Worm (Caenorhabditis elegans) whole organism, L4 larva: ENCODE data around the gene T08A11.1.

ENCODE experiments used
- F44E2.7 ChIP-seq: fragments of 200-800 bp; sonication (Bioruptor generic); IDR thresholded peaks from 2 replicates; pipeline ENCODE4 v2.1.2; 2022; ENCODE audit warnings: missing genetic modification characterization, missing compliant biosample characterization
- F49E8.2 ChIP-seq: sonication (generic microtip); optimal IDR thresholded peaks from 2 replicates; lab custom pipeline; 2016; ENCODE audit warnings: missing compliant biosample characterization, mild to moderate bottlenecking, missing genetic modification characterization, borderline replicate concordance
- Y48G9A.11 ChIP-seq: fragments of 200-800 bp; sonication (Bioruptor generic); IDR thresholded peaks from 2 replicates; pipeline ENCODE4 v1.3.6; 2022; ENCODE audit warnings: missing genetic modification reagents, missing genetic modification characterization, missing compliant biosample characterization
- ZK337.2 ChIP-seq: fragments of 200-800 bp; sonication (Bioruptor generic); IDR thresholded peaks from 2 replicates; pipeline ENCODE4 v1.3.6; 2022; ENCODE audit warnings: missing genetic modification reagents, missing genetic modification characterization, missing compliant biosample characterization
- aly-2 ChIP-seq: sonication (generic microtip); optimal IDR thresholded peaks from 2 replicates; lab custom pipeline; 2018; ENCODE audit warnings: missing biosample characterization, missing genetic modification characterization
- ceh-20 ChIP-seq: fragments of 200-800 bp; sonication (Bioruptor generic); IDR thresholded peaks from 2 replicates; pipeline ENCODE4 v1.3.6; 2022; ENCODE audit warnings: missing genetic modification reagents, missing genetic modification characterization, missing compliant biosample characterization
- ceh-44 ChIP-seq: fragments of 200-800 bp; sonication (Bioruptor generic); IDR thresholded peaks from 2 replicates; pipeline ENCODE4 v1.3.6; 2022; ENCODE audit warnings: missing genetic modification reagents, missing genetic modification characterization, missing compliant biosample characterization
- ceh-82 ChIP-seq: sonication (generic microtip); optimal IDR thresholded peaks from 2 replicates; lab custom pipeline; 2017; ENCODE audit warnings: missing biosample characterization, missing genetic modification characterization
- daf-12 ChIP-seq: fragments of 150-350 bp; optimal IDR thresholded peaks from 2 replicates; lab custom pipeline; 2014; ENCODE audit warnings: missing biosample characterization, missing genetic modification reagents, missing genetic modification characterization
- daf-16 ChIP-seq, 3 experiments: sonication (generic microtip); optimal IDR thresholded peaks; 2 replicates each; lab custom pipeline; 2016 to 2017; ENCODE audit warnings: missing genetic modification characterization in 3 of 3, missing genetic modification reagents in 3 of 3, mild to moderate bottlenecking in 2 of 3, missing compliant biosample characterization in 2 of 3, missing biosample characterization in 1 of 3, moderate library complexity in 1 of 3
- dmd-8 ChIP-seq: fragments of 200-800 bp; sonication (Bioruptor generic); IDR thresholded peaks from 2 replicates; pipeline ENCODE4 v1.3.6; 2022; ENCODE audit warnings: missing genetic modification characterization, missing compliant biosample characterization
- dmd-9 ChIP-seq: fragments of 200-800 bp; sonication (Bioruptor generic); IDR thresholded peaks from 2 replicates; pipeline ENCODE4 v1.3.6; 2022; ENCODE audit warnings: missing genetic modification reagents, missing genetic modification characterization, missing compliant biosample characterization
- duxl-1 ChIP-seq: sonication (generic microtip); optimal IDR thresholded peaks from 2 replicates; lab custom pipeline; 2016; ENCODE audit warnings: mild to moderate bottlenecking, missing genetic modification characterization, moderate library complexity, missing compliant biosample characterization; ENCODE audit not compliant: poor library complexity
- egl-43 ChIP-seq: fragments of 200-800 bp; sonication (Bioruptor generic); IDR thresholded peaks from 2 replicates; pipeline ENCODE4 v1.3.6; 2022; ENCODE audit warnings: missing genetic modification reagents, missing genetic modification characterization, missing compliant biosample characterization
- fkh-10 ChIP-seq: fragments of 150-350 bp; optimal IDR thresholded peaks from 2 replicates; lab custom pipeline; 2014; ENCODE audit warnings: missing biosample characterization, missing genetic modification reagents, missing genetic modification characterization
- hlh-11 ChIP-seq: fragments of 200-800 bp; sonication (Bioruptor generic); optimal IDR thresholded peaks from 2 replicates; lab custom pipeline; 2018; ENCODE audit warnings: mild to moderate bottlenecking, missing genetic modification characterization, missing compliant biosample characterization
- hmg-1.1 ChIP-seq: fragments of 200-800 bp; sonication (Bioruptor generic); IDR thresholded peaks from 2 replicates; pipeline ENCODE4 v1.3.6; 2022; ENCODE audit warnings: missing genetic modification reagents, missing genetic modification characterization, missing compliant biosample characterization
- lim-7 ChIP-seq: fragments of 200-800 bp; sonication (Bioruptor generic); IDR thresholded peaks from 2 replicates; pipeline ENCODE4 v1.3.6; 2022; ENCODE audit warnings: missing genetic modification characterization, missing compliant biosample characterization
- lin-38 ChIP-seq: fragments of 200-800 bp; sonication (Bioruptor generic); IDR thresholded peaks from 2 replicates; pipeline ENCODE4 v1.3.6; 2022; ENCODE audit warnings: missing genetic modification reagents, missing genetic modification characterization, missing compliant biosample characterization
- lir-3 ChIP-seq: sonication (generic microtip); optimal IDR thresholded peaks from 2 replicates; lab custom pipeline; 2016; ENCODE audit warnings: mild to moderate bottlenecking, missing genetic modification characterization, missing compliant biosample characterization
- mep-1 ChIP-seq: fragments of 150-350 bp; sonication (generic microtip); optimal IDR thresholded peaks from 3 replicates; lab custom pipeline; 2014; ENCODE audit warnings: missing biosample characterization, missing genetic modification characterization
- mxl-2 ChIP-seq: fragments of 200-800 bp; sonication (Bioruptor generic); conservative IDR thresholded peaks from 2 replicates; pipeline ENCODE4 v1.3.6; 2022; ENCODE audit warnings: missing genetic modification reagents, missing genetic modification characterization, missing compliant biosample characterization
- nhr-111 ChIP-seq: fragments of 200-800 bp; sonication (Bioruptor generic); optimal IDR thresholded peaks from 2 replicates; lab custom pipeline; 2018; ENCODE audit warnings: mild to moderate bottlenecking, missing genetic modification characterization, missing compliant biosample characterization
- nhr-28 ChIP-seq: fragments of 150-350 bp; optimal IDR thresholded peaks from 2 replicates; lab custom pipeline; 2014; ENCODE audit warnings: missing biosample characterization, missing genetic modification characterization
- nhr-41 ChIP-seq: fragments of 200-800 bp; sonication (Bioruptor generic); IDR thresholded peaks from 2 replicates; pipeline ENCODE4 v1.3.6; 2022; ENCODE audit warnings: missing genetic modification reagents, missing genetic modification characterization, missing compliant biosample characterization
- nhr-48 ChIP-seq: sonication (generic microtip); optimal IDR thresholded peaks from 2 replicates; lab custom pipeline; 2016; ENCODE audit warnings: mild to moderate bottlenecking, missing genetic modification characterization, missing compliant biosample characterization
- nhr-6 ChIP-seq: fragments of 150-350 bp; optimal IDR thresholded peaks from 2 replicates; lab custom pipeline; 2014; ENCODE audit warnings: missing biosample characterization, missing genetic modification characterization
- nhr-77 ChIP-seq: fragments of 150-350 bp; optimal IDR thresholded peaks from 2 replicates; lab custom pipeline; 2014; ENCODE audit warnings: missing biosample characterization, missing genetic modification characterization
- pha-4 ChIP-seq, 2 experiments: fragments of 150-350 bp in 1 of 2; fragments of 200-800 bp in 1 of 2; sonication (Bioruptor generic) in 1 of 2; IDR thresholded peaks in 1 of 2; optimal IDR thresholded peaks in 1 of 2; 2 replicates each; pipeline versions ENCODE4 v1.3.6 to Lab custom; 2014 to 2022; ENCODE audit warnings: missing genetic modification characterization in 2 of 2, missing genetic modification reagents in 2 of 2, missing biosample characterization in 1 of 2, missing compliant biosample characterization in 1 of 2
- rbr-2 ChIP-seq: sonication (generic microtip); optimal IDR thresholded peaks from 2 replicates; lab custom pipeline; 2016; ENCODE audit warnings: missing genotype, missing genetic modification characterization, missing compliant biosample characterization
- saeg-2 ChIP-seq: fragments of 200-800 bp; sonication (Bioruptor generic); IDR thresholded peaks from 2 replicates; pipeline ENCODE4 v1.3.6; 2022; ENCODE audit warnings: missing genetic modification reagents, missing genetic modification characterization, missing compliant biosample characterization
- sdz-12 ChIP-seq: fragments of 200-800 bp; sonication (Bioruptor generic); optimal IDR thresholded peaks from 2 replicates; lab custom pipeline; 2018; ENCODE audit warnings: mild to moderate bottlenecking, missing genetic modification characterization, missing compliant biosample characterization
- tra-1 ChIP-seq: fragments of 200-800 bp; sonication (Bioruptor generic); IDR thresholded peaks from 2 replicates; pipeline ENCODE4 v1.3.6; 2022; ENCODE audit warnings: missing genetic modification reagents, missing genetic modification characterization, missing compliant biosample characterization
- unc-130 ChIP-seq: sonication (generic microtip); optimal IDR thresholded peaks from 2 replicates; lab custom pipeline; 2016; ENCODE audit warnings: missing genetic modification reagents, missing genetic modification characterization, missing compliant biosample characterization
- unc-39 ChIP-seq: sonication (generic microtip); optimal IDR thresholded peaks from 2 replicates; lab custom pipeline; 2017; ENCODE audit warnings: missing biosample characterization, missing genetic modification characterization
- unc-62 ChIP-seq, 3 experiments: fragments of 150-350 bp in 1 of 3; sonication (generic microtip); optimal IDR thresholded peaks in 2 of 3; peaks in 1 of 3; 1 replicate in 1 of 3; 2 replicates in 2 of 3; lab custom pipeline; 2014 to 2017; ENCODE audit warnings: missing biosample characterization in 3 of 3, missing genetic modification characterization in 3 of 3, missing genetic modification reagents in 3 of 3, missing genotype in 1 of 3
- vab-7 ChIP-seq: fragments of 200-800 bp; sonication (Bioruptor generic); IDR thresholded peaks from 2 replicates; pipeline ENCODE4 v1.3.6; 2022; ENCODE audit warnings: missing genetic modification reagents, missing genetic modification characterization, missing compliant biosample characterization
- zip-2 ChIP-seq: fragments of 150-350 bp; optimal IDR thresholded peaks from 2 replicates; lab custom pipeline; 2014; ENCODE audit warnings: missing biosample characterization, missing genetic modification characterization

The T08A11.1 gene

ce11 chrIII:4247571-4247970 lies 15.4 kb downstream of the T08A11.1 start, which contains the start of gene Y44F5A.1:
Gene Y44F5A.1 (minus strand): TSS chrIII:4247671.
- no peak for TF ChIP-seq nhr-111 (GFP tag; lab: Kevin White, UChicago)
- no peak for TF ChIP-seq hlh-11 (tag; lab: Kevin White, UChicago)
- TF ChIP-seq nhr-41 (GFP tag; lab: Robert Waterston, UW) = no peak
- no peak for TF ChIP-seq mxl-2 (GFP tag; lab: Robert Waterston, UW)
- TF ChIP-seq, all 104 proteins: peak for 0

- TF ChIP-seq daf-12 (no peak), mxl-2 (GFP tag; lab: Robert Waterston, UW) (no peak), dmd-9 (no peak), pha-4 (GFP tag; IDR thresholded peaks at IDR 0.05; lab: Robert Waterston, UW) (no peak), pha-4 (tag; optimal IDR thresholded peaks at IDR 0.05; lab: Kevin White, UChicago) (no peak), ceh-20 (GFP tag; lab: Robert Waterston, UW) (no peak), vab-7 (no peak), ceh-44 (no peak), aly-2 (tag; lab: Kevin White, UChicago) (no peak), nhr-28 (no peak), nhr-77 (tag; lab: Kevin White, UChicago) (no peak), daf-16 (GFP tag; optimal IDR thresholded peaks at IDR 0.05; lab: Kevin White, UChicago) (no peak), daf-16 (tag; optimal IDR thresholded peaks at IDR 0.05; lab: Kevin White, UChicago) (no peak), ceh-82 (no peak), nhr-41 (GFP tag; lab: Robert Waterston, UW) (no peak), F49E8.2 (no peak), saeg-2 (GFP tag; lab: Robert Waterston, UW) (no peak)
These were observed 18.7 kb downstream of the T08A11.1 start, which contains the start of gene zhit-2 for ce11 chrIII:4244285-4244684. Gene zhit-2 (minus strand): TSS chrIII:4244385.

ce11 chrIII:4243461-4243860 lies 19.5 kb downstream of the T08A11.1 start, which contains the start of gene mrpl-21:
Gene mrpl-21 (minus strand): TSS chrIII:4243561.
- TF ChIP-seq lim-7 (GFP tag; lab: Robert Waterston, UW) (no peak), F49E8.2 (no peak), unc-39 (tag; lab: Kevin White, UChicago) (no peak), duxl-1 (tag; lab: Kevin White, UChicago) (no peak), dmd-8 (GFP tag; lab: Robert Waterston, UW) (no peak), mep-1 (no peak), unc-62 (GFP tag; optimal IDR thresholded peaks at IDR 0.05 in 1 of 2; lab: Kevin White, UChicago) (no peak), unc-62 (tag; optimal IDR thresholded peaks at IDR 0.05; lab: Kevin White, UChicago) (no peak), tra-1 (no peak), ZK337.2 (no peak), Y48G9A.11 (GFP tag; lab: Robert Waterston, UW) (no peak), lir-3 (no peak), nhr-6 (tag; lab: Kevin White, UChicago) (no peak), nhr-48 (tag; lab: Kevin White, UChicago) (no peak), rbr-2 (tag; lab: Kevin White, UChicago) (no peak), vab-7 (no peak), F44E2.7 (no peak), unc-130 (no peak), hmg-1.1 (GFP tag; lab: Robert Waterston, UW) (no peak), nhr-111 (GFP tag; lab: Kevin White, UChicago) (no peak)

- TF ChIP-seq zip-2 = peak; percentile 90
- TF ChIP-seq sdz-12 (GFP tag; lab: Kevin White, UChicago) = no peak
- no peak for TF ChIP-seq lin-38 (GFP tag; lab: Robert Waterston, UW)
- peak; percentile 15 for TF ChIP-seq unc-39 (tag; lab: Kevin White, UChicago)
- TF ChIP-seq fkh-10 (GFP tag; lab: Kevin White, UChicago) = no peak
- TF ChIP-seq egl-43 (GFP tag; lab: Robert Waterston, UW) = no peak
These were observed 20.6 kb downstream of the T08A11.1 start, which contains the start of gene F43C1.7 for ce11 chrIII:4242225-4242862. Gene F43C1.7 (minus strand): TSS chrIII:4242575.
